Fruit fly (Drosophila melanogaster) whole organism, embryonic: Measurements from ENCODE around the gene HtrA2.

ENCODE experiments used
- ATbp ChIP-seq: fragments of 200-800 bp; sonication (Bioruptor generic); optimal IDR thresholded peaks from 2 replicates; lab custom pipeline; 2017; ENCODE audit warnings: missing biosample characterization, mild to moderate bottlenecking, missing genetic modification characterization, missing genetic modification reagents
- Asciz ChIP-seq: fragments of 200-800 bp; sonication (Bioruptor generic); optimal IDR thresholded peaks from 2 replicates; lab custom pipeline; 2017; ENCODE audit warnings: missing biosample characterization, mild to moderate bottlenecking, missing genetic modification characterization, missing genetic modification reagents
- BtbVII ChIP-seq: fragments of 200-800 bp; sonication (Bioruptor generic); optimal IDR thresholded peaks from 3 replicates; lab custom pipeline; 2017; ENCODE audit warnings: missing biosample characterization, mild to moderate bottlenecking, missing genetic modification characterization
- CG1024 ChIP-seq: fragments of 200-800 bp; sonication (Bioruptor generic); IDR thresholded peaks from 2 replicates; pipeline ENCODE4 v1.3.6; 2022; ENCODE audit warnings: missing biosample characterization, missing genetic modification characterization
- CG11093 ChIP-seq: fragments of 200-800 bp; sonication (Bioruptor generic); IDR thresholded peaks from 3 replicates; pipeline ENCODE4 v1.3.6; 2022; ENCODE audit warnings: missing biosample characterization, missing genetic modification characterization
- CG11560 ChIP-seq: fragments of 200-800 bp; sonication (Bioruptor generic); IDR thresholded peaks from 3 replicates; pipeline ENCODE4 v1.3.6; 2022; ENCODE audit warnings: missing biosample characterization, missing genetic modification characterization
- CG13287 ChIP-seq: fragments of 200-800 bp; sonication (Bioruptor generic); IDR thresholded peaks from 2 replicates; pipeline ENCODE4 v1.3.6; 2022; ENCODE audit warnings: missing biosample characterization, missing genetic modification characterization; ENCODE audit not compliant: partially characterized antibody
- CG13624 ChIP-seq: fragments of 200-800 bp; sonication (Bioruptor generic); optimal IDR thresholded peaks from 2 replicates; lab custom pipeline; 2016; ENCODE audit warnings: missing biosample characterization, missing genetic modification characterization
- CG13894 ChIP-seq: fragments of 200-800 bp; sonication (Bioruptor generic); optimal IDR thresholded peaks from 3 replicates; lab custom pipeline; 2018; ENCODE audit warnings: missing biosample characterization, mild to moderate bottlenecking, missing genetic modification characterization, moderate library complexity
- CG14667 ChIP-seq: fragments of 200-800 bp; sonication (Bioruptor generic); IDR thresholded peaks from 2 replicates; pipeline ENCODE4 v1.3.6; 2022; ENCODE audit warnings: missing biosample characterization, missing genetic modification characterization
- CG15073 ChIP-seq: fragments of 200-800 bp; sonication (Bioruptor generic); optimal IDR thresholded peaks from 2 replicates; lab custom pipeline; 2016; ENCODE audit warnings: missing biosample characterization, missing genetic modification characterization
- CG1647 ChIP-seq: fragments of 200-800 bp; sonication (Bioruptor generic); optimal IDR thresholded peaks from 3 replicates; lab custom pipeline; 2016; ENCODE audit warnings: missing biosample characterization, missing genetic modification characterization
- CG16863 ChIP-seq: fragments of 200-800 bp; sonication (Bioruptor generic); optimal IDR thresholded peaks from 3 replicates; lab custom pipeline; 2016; ENCODE audit warnings: missing biosample characterization, missing genetic modification characterization
- CG17328 ChIP-seq: fragments of 200-800 bp; sonication (Bioruptor generic); IDR thresholded peaks from 2 replicates; pipeline ENCODE4 v1.3.6; 2022; ENCODE audit warnings: missing biosample characterization, missing genetic modification characterization
- CG17359 ChIP-seq: fragments of 200-800 bp; sonication (Bioruptor generic); optimal IDR thresholded peaks from 3 replicates; lab custom pipeline; 2018; ENCODE audit warnings: missing biosample characterization, mild to moderate bottlenecking, missing genetic modification characterization, moderate library complexity
- CG17612 ChIP-seq: fragments of 200-800 bp; sonication (Bioruptor generic); IDR thresholded peaks from 2 replicates; pipeline ENCODE4 v1.3.6; 2022; ENCODE audit warnings: missing biosample characterization, missing genetic modification characterization
- CG1792 ChIP-seq: fragments of 200-800 bp; sonication (Bioruptor generic); optimal IDR thresholded peaks from 2 replicates; lab custom pipeline; 2016; ENCODE audit warnings: missing biosample characterization, missing genetic modification characterization
- CG18619 ChIP-seq: fragments of 200-800 bp; sonication (Bioruptor generic); optimal IDR thresholded peaks from 3 replicates; lab custom pipeline; 2017; ENCODE audit warnings: missing biosample characterization, mild to moderate bottlenecking, missing genetic modification characterization
- CG31388 ChIP-seq: fragments of 200-800 bp; sonication (Bioruptor generic); optimal IDR thresholded peaks from 2 replicates; lab custom pipeline; 2016; ENCODE audit warnings: missing biosample characterization, missing genetic modification characterization
- CG43689 ChIP-seq: fragments of 200-800 bp; sonication (Bioruptor generic); IDR thresholded peaks from 2 replicates; pipeline ENCODE4 v1.3.6; 2022; ENCODE audit warnings: missing biosample characterization, missing genetic modification characterization
- CG4707 ChIP-seq: fragments of 200-800 bp; sonication (Bioruptor generic); optimal IDR thresholded peaks from 2 replicates; lab custom pipeline; 2018; ENCODE audit warnings: missing biosample characterization, mild to moderate bottlenecking, missing genetic modification characterization, moderate library complexity
- CG4820 ChIP-seq: fragments of 200-800 bp; sonication (Bioruptor generic); optimal IDR thresholded peaks from 3 replicates; lab custom pipeline; 2016; ENCODE audit warnings: missing biosample characterization, missing genetic modification characterization
- CG6272 ChIP-seq: fragments of 200-800 bp; sonication (Bioruptor generic); IDR thresholded peaks from 2 replicates; pipeline ENCODE4 v1.3.6; 2022; ENCODE audit warnings: missing biosample characterization, missing genetic modification characterization
- CG7786 ChIP-seq: fragments of 200-800 bp; sonication (Bioruptor generic); optimal IDR thresholded peaks from 2 replicates; lab custom pipeline; 2016; ENCODE audit warnings: missing biosample characterization, missing genetic modification characterization
- CG7928 ChIP-seq: fragments of 200-800 bp; sonication (Bioruptor generic); optimal IDR thresholded peaks from 2 replicates; lab custom pipeline; 2017; ENCODE audit warnings: missing biosample characterization, mild to moderate bottlenecking, missing genetic modification characterization
- CG8924 ChIP-seq: fragments of 200-800 bp; optimal IDR thresholded peaks from 3 replicates; lab custom pipeline; 2019; ENCODE audit warnings: missing biosample characterization, mild to moderate bottlenecking, missing genetic modification characterization, moderate library complexity
- CG9727 ChIP-seq: fragments of 200-800 bp; sonication (Bioruptor generic); optimal IDR thresholded peaks from 3 replicates; lab custom pipeline; 2017; ENCODE audit warnings: missing biosample characterization, mild to moderate bottlenecking, missing genetic modification characterization
- Fer1 ChIP-seq: fragments of 200-800 bp; sonication (Bioruptor generic); optimal IDR thresholded peaks from 2 replicates; lab custom pipeline; 2017; ENCODE audit warnings: missing biosample characterization, mild to moderate bottlenecking, missing genetic modification characterization
- NK7.1 ChIP-seq: fragments of 200-800 bp; sonication (Bioruptor generic); optimal IDR thresholded peaks from 3 replicates; lab custom pipeline; 2016; ENCODE audit warnings: missing biosample characterization, missing genetic modification characterization
- Opbp ChIP-seq: fragments of 200-800 bp; sonication (Bioruptor generic); IDR thresholded peaks from 3 replicates; pipeline ENCODE4 v1.3.6; 2022; ENCODE audit warnings: missing biosample characterization, missing genetic modification characterization; ENCODE audit not compliant: partially characterized antibody
- Sox102F ChIP-seq: fragments of 200-800 bp; sonication (Bioruptor generic); optimal IDR thresholded peaks from 2 replicates; lab custom pipeline; 2018; ENCODE audit warnings: missing biosample characterization, mild to moderate bottlenecking, missing genetic modification characterization, moderate library complexity
- TFAM ChIP-seq: fragments of 200-800 bp; sonication (Bioruptor generic); optimal IDR thresholded peaks from 2 replicates; lab custom pipeline; 2017; ENCODE audit warnings: missing biosample characterization, missing genetic modification characterization, inconsistent platforms
- ab ChIP-seq: fragments of 200-800 bp; sonication (Bioruptor generic); optimal IDR thresholded peaks from 2 replicates; lab custom pipeline; 2016; ENCODE audit warnings: missing biosample characterization, missing genetic modification characterization
- ato ChIP-seq: fragments of 200-800 bp; sonication (Bioruptor generic); IDR thresholded peaks from 2 replicates; pipeline ENCODE4 v1.3.6; 2022; ENCODE audit warnings: missing biosample characterization, missing genetic modification characterization; ENCODE audit not compliant: partially characterized antibody
- corto ChIP-seq: fragments of 200-800 bp; sonication (Bioruptor generic); optimal IDR thresholded peaks from 2 replicates; lab custom pipeline; 2016; ENCODE audit warnings: missing biosample characterization, mild to moderate bottlenecking, missing genetic modification characterization, moderate library complexity
- cwo ChIP-seq: fragments of 200-800 bp; sonication (Bioruptor generic); optimal IDR thresholded peaks from 3 replicates; lab custom pipeline; 2017; ENCODE audit warnings: missing biosample characterization, missing genetic modification characterization, mild to moderate bottlenecking, moderate library complexity, missing genetic modification reagents
- dan ChIP-seq: fragments of 200-800 bp; sonication (Bioruptor generic); IDR thresholded peaks from 2 replicates; pipeline ENCODE4 v1.3.6; 2022; ENCODE audit warnings: missing biosample characterization, missing genetic modification characterization
- disco-r ChIP-seq: fragments of 200-800 bp; sonication (Bioruptor generic); optimal IDR thresholded peaks from 2 replicates; lab custom pipeline; 2016; ENCODE audit warnings: missing biosample characterization, missing genetic modification characterization
- gsb ChIP-seq: fragments of 200-800 bp; sonication (Bioruptor generic); IDR thresholded peaks from 2 replicates; pipeline ENCODE4 v1.3.6; 2022; ENCODE audit warnings: missing biosample characterization, missing genetic modification characterization
- kah ChIP-seq: fragments of 200-800 bp; sonication (Bioruptor generic); optimal IDR thresholded peaks from 2 replicates; lab custom pipeline; 2018; ENCODE audit warnings: missing biosample characterization, mild to moderate bottlenecking, missing genetic modification characterization
- nmo ChIP-seq: fragments of 200-800 bp; sonication (Bioruptor generic); optimal IDR thresholded peaks from 2 replicates; lab custom pipeline; 2018; ENCODE audit warnings: missing biosample characterization, mild to moderate bottlenecking, missing genetic modification characterization, moderate library complexity
- onecut ChIP-seq: fragments of 200-800 bp; sonication (Bioruptor generic); IDR thresholded peaks from 2 replicates; pipeline ENCODE4 v1.3.6; 2022; ENCODE audit warnings: missing biosample characterization, missing genetic modification characterization
- org-1 ChIP-seq: fragments of 200-800 bp; sonication (Bioruptor generic); optimal IDR thresholded peaks from 2 replicates; lab custom pipeline; 2017; ENCODE audit warnings: missing biosample characterization, missing genetic modification characterization
- run ChIP-seq: fragments of 200-800 bp; sonication (Bioruptor generic); optimal IDR thresholded peaks from 3 replicates; lab custom pipeline; 2018; ENCODE audit warnings: missing biosample characterization, mild to moderate bottlenecking, missing genetic modification characterization
- seq ChIP-seq: fragments of 200-800 bp; sonication (Bioruptor generic); IDR thresholded peaks from 2 replicates; pipeline ENCODE4 v1.3.6; 2022; ENCODE audit warnings: missing biosample characterization, missing genetic modification characterization
- sim ChIP-seq: fragments of 200-800 bp; sonication (Bioruptor generic); IDR thresholded peaks from 2 replicates; pipeline ENCODE4 v1.3.6; 2022; ENCODE audit warnings: missing biosample characterization, missing genetic modification characterization
- sisA ChIP-seq: fragments of 200-800 bp; sonication (Bioruptor generic); IDR thresholded peaks from 2 replicates; pipeline ENCODE4 v1.3.6; 2022; ENCODE audit warnings: missing biosample characterization, missing genetic modification characterization
- slp2 ChIP-seq: fragments of 200-800 bp; sonication (Bioruptor generic); optimal IDR thresholded peaks from 2 replicates; lab custom pipeline; 2016; ENCODE audit warnings: missing biosample characterization, missing genetic modification characterization
- sna ChIP-seq: fragments of 200-800 bp; sonication (Bioruptor generic); IDR thresholded peaks from 2 replicates; pipeline ENCODE4 v1.3.6; 2022; ENCODE audit warnings: missing biosample characterization, missing genetic modification characterization; ENCODE audit not compliant: partially characterized antibody
- so ChIP-seq: fragments of 200-800 bp; sonication (Bioruptor generic); IDR thresholded peaks from 3 replicates; pipeline ENCODE4 v1.3.6; 2022; ENCODE audit warnings: missing biosample characterization, missing genetic modification characterization
- trem ChIP-seq: fragments of 200-800 bp; optimal IDR thresholded peaks from 3 replicates; lab custom pipeline; 2019; ENCODE audit warnings: missing biosample characterization, mild to moderate bottlenecking, missing genetic modification characterization, moderate library complexity
- vvl ChIP-seq: fragments of 200-800 bp; sonication (Bioruptor generic); IDR thresholded peaks from 2 replicates; pipeline ENCODE4 v1.3.6; 2022; ENCODE audit warnings: missing biosample characterization, missing genetic modification characterization
- wdn ChIP-seq: fragments of 200-800 bp; sonication (Bioruptor generic); IDR thresholded peaks from 2 replicates; pipeline ENCODE4 v1.3.6; 2022; ENCODE audit warnings: missing biosample characterization, missing genetic modification characterization
- zfh2 ChIP-seq: fragments of 200-800 bp; sonication (Bioruptor generic); optimal IDR thresholded peaks from 2 replicates; lab custom pipeline; 2016; ENCODE audit warnings: missing biosample characterization, missing genetic modification characterization

The HtrA2 gene

DNA sequence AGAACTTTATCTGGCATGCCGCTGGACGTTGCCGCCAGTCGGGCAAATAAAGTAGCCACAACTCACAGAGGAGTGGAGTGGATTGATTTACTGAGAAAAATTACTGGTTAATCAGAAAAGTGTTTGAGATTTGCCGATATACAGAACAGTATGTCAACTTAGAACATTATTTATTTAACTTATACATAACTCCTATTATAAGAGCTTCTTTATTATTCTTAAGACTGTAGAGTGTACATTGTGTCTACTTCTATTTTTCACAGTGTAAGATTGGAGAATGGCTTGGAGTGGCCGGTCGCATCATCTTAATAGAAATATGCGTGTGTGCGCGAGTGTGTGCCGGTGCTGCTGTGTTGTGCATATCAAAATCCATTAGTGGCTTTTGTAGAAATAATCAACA lies 40.9 kb downstream of the HtrA2 start (continued):
- peak; percentile 7 for TF ChIP-seq CG18619 (GFP tag; lab: Kevin White, UChicago)
- TF ChIP-seq CG8924 (tag; lab: Kevin White, UChicago): peak; percentile 37
- 0 out of 2 replicates have a peak, but pooled peaks have one; percentile 7 for TF ChIP-seq sisA (GFP tag; lab: Robert Waterston, UW)
- TF ChIP-seq gsb (GFP tag; lab: Robert Waterston, UW): no peak
- TF ChIP-seq slp2 (GFP tag; lab: Kevin White, UChicago): peak; percentile 1
- no peak for TF ChIP-seq kah (GFP tag; lab: Kevin White, UChicago)
- no peak for TF ChIP-seq vvl (GFP tag; lab: Robert Waterston, UW)
- peak; percentile 41 for TF ChIP-seq CG9727 (GFP tag; lab: Kevin White, UChicago)
- peak; percentile 57 for TF ChIP-seq Sox102F
- TF ChIP-seq CG17359 (tag; lab: Kevin White, UChicago): peak; percentile 34
- no peak for TF ChIP-seq CG13894 (tag; lab: Kevin White, UChicago)
- no peak for TF ChIP-seq CG43689 (GFP tag; lab: Robert Waterston, UW)
- no peak for TF ChIP-seq seq (GFP tag; lab: Robert Waterston, UW)
- no peak for TF ChIP-seq CG1792 (GFP tag; lab: Kevin White, UChicago)
- no peak for TF ChIP-seq CG11093 (GFP tag; lab: Robert Waterston, UW)
- peak; percentile 62 for TF ChIP-seq nmo (GFP tag; lab: Kevin White, UChicago)
- TF ChIP-seq CG7928 (GFP tag; lab: Kevin White, UChicago): no peak
- no peak for TF ChIP-seq dan
- no peak for TF ChIP-seq run (tag; lab: Kevin White, UChicago)
- peak; percentile 52 for TF ChIP-seq trem (tag; lab: Kevin White, UChicago)
- TF ChIP-seq sna: no peak
- no peak for TF ChIP-seq CG13287 (GFP tag; lab: Robert Waterston, UW)
- no peak for TF ChIP-seq corto (GFP tag; lab: Kevin White, UChicago)
- TF ChIP-seq NK7.1 (GFP tag; lab: Kevin White, UChicago): no peak
- TF ChIP-seq onecut (GFP tag; lab: Robert Waterston, UW): no peak
- no peak for TF ChIP-seq Fer1 (GFP tag; lab: Kevin White, UChicago)
- TF ChIP-seq Opbp (GFP tag; lab: Robert Waterston, UW): no peak
- no peak for TF ChIP-seq CG7786
- TF ChIP-seq CG4820 (GFP tag; lab: Kevin White, UChicago): peak; percentile 15
- no peak for TF ChIP-seq ato (GFP tag; lab: Robert Waterston, UW)
- no peak for TF ChIP-seq CG14667 (GFP tag; lab: Robert Waterston, UW)
- no peak for TF ChIP-seq BtbVII
- no peak for TF ChIP-seq ab
- TF ChIP-seq TFAM: no peak
- peak; percentile 68 for TF ChIP-seq CG17328 (GFP tag; lab: Robert Waterston, UW)
- TF ChIP-seq CG13624 (GFP tag; lab: Kevin White, UChicago): peak; percentile 7
- no peak for TF ChIP-seq CG17612 (GFP tag; lab: Robert Waterston, UW)
- TF ChIP-seq CG15073: no peak
- no peak for TF ChIP-seq wdn
- TF ChIP-seq CG16863 (GFP tag; lab: Kevin White, UChicago): peak; percentile 33
- TF ChIP-seq sim (GFP tag; lab: Robert Waterston, UW): no peak
- no peak for TF ChIP-seq CG11560 (tag; lab: Robert Waterston, UW)
- TF ChIP-seq, all 482 proteins: peak for 110

DNA sequence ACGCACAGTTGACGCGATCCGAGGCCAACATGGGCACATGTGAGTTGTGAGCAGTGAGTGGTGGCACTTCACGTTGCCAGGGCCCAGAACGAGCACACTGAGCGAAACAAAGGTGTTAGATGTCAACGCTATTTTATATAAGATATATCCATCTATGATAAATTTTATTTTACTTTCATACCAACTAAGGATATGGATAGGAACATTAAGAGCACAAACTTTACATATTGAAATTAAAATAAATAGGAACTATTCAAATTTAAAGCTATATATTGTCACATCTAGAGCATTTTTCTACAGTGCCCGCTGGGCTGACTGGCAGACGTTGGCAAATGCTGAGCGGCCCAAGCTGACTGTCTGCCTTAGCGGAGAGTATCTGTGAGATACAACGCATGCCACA lies 41.8 kb downstream of the HtrA2 start:
- TF ChIP-seq disco-r (GFP tag; lab: Kevin White, UChicago): no peak
- TF ChIP-seq org-1 (GFP tag; lab: Kevin White, UChicago): peak; percentile 34
- TF ChIP-seq Asciz (GFP tag; lab: Kevin White, UChicago): peak; percentile 43
- peak; percentile 6 for TF ChIP-seq CG1647 (GFP tag; lab: Kevin White, UChicago)
- TF ChIP-seq cwo (GFP tag; lab: Kevin White, UChicago): peak; percentile 20
- no peak for TF ChIP-seq CG6272 (GFP tag; lab: Robert Waterston, UW)
- TF ChIP-seq CG1024 (GFP tag; lab: Robert Waterston, UW): peak; percentile 44; the same call in 1 of the 2 replicates
- TF ChIP-seq ATbp (GFP tag; lab: Kevin White, UChicago): peak; percentile 50
- TF ChIP-seq CG31388 (GFP tag; lab: Kevin White, UChicago): no peak
- TF ChIP-seq CG4707 (GFP tag; lab: Kevin White, UChicago): peak; percentile 35
- TF ChIP-seq zfh2: no peak
- peak; percentile 74; the same call in 2 of the 3 replicates for TF ChIP-seq so (GFP tag; lab: Robert Waterston, UW)
